Fruit fly (Drosophila melanogaster) whole organism, embryonic: ENCODE measurements around the gene opa.
A peak's percentile ranks its signal among the peaks of the same experiment; 100 is the strongest.

Experiments used
- Antp ChIP-seq: fragments of 200-800 bp; sonication (Bioruptor generic); optimal IDR thresholded peaks from 3 replicates; lab custom pipeline; 2016; ENCODE audit warnings: missing biosample characterization, missing genetic modification characterization
- BEAF-32 ChIP-seq: fragments of 200-800 bp; sonication (Bioruptor generic); optimal IDR thresholded peaks from 3 replicates; lab custom pipeline; 2017; ENCODE audit warnings: missing biosample characterization, missing genetic modification characterization, mild to moderate bottlenecking, moderate library complexity, missing genetic modification reagents
- Blimp-1 ChIP-seq: fragments of 200-800 bp; sonication (Bioruptor generic); optimal IDR thresholded peaks from 3 replicates; lab custom pipeline; 2018; ENCODE audit warnings: missing biosample characterization, missing genetic modification characterization, mild to moderate bottlenecking, moderate library complexity, missing genetic modification reagents
- CG10543 ChIP-seq: fragments of 200-800 bp; sonication (Bioruptor generic); optimal IDR thresholded peaks from 3 replicates; lab custom pipeline; 2017; ENCODE audit warnings: missing biosample characterization, mild to moderate bottlenecking, missing genetic modification characterization, moderate library complexity
- CG11696 ChIP-seq: fragments of 200-800 bp; sonication (Bioruptor generic); IDR thresholded peaks from 2 replicates; pipeline ENCODE4 v1.3.6; 2022; ENCODE audit warnings: missing biosample characterization, missing genetic modification characterization
- CG12071 ChIP-seq: fragments of 200-800 bp; sonication (Bioruptor generic); optimal IDR thresholded peaks from 3 replicates; lab custom pipeline; 2018; ENCODE audit warnings: missing biosample characterization, mild to moderate bottlenecking, missing genetic modification characterization
- CG12236 ChIP-seq: fragments of 200-800 bp; sonication (Bioruptor generic); optimal IDR thresholded peaks from 2 replicates; lab custom pipeline; 2016; ENCODE audit warnings: missing biosample characterization, missing genetic modification characterization
- CG13424 ChIP-seq: fragments of 200-800 bp; sonication (Bioruptor generic); optimal IDR thresholded peaks from 2 replicates; lab custom pipeline; 2019; ENCODE audit warnings: missing biosample characterization, mild to moderate bottlenecking, missing genetic modification characterization, moderate library complexity
- CG16815 ChIP-seq: fragments of 200-800 bp; sonication (Bioruptor generic); optimal IDR thresholded peaks from 3 replicates; lab custom pipeline; 2017; ENCODE audit warnings: missing biosample characterization, mild to moderate bottlenecking, missing genetic modification characterization
- CG17186 ChIP-seq: fragments of 200-800 bp; sonication (Bioruptor generic); optimal IDR thresholded peaks from 3 replicates; lab custom pipeline; 2017; ENCODE audit warnings: missing biosample characterization, missing genetic modification reagents, missing genetic modification characterization
- CG17328 ChIP-seq: fragments of 200-800 bp; sonication (Bioruptor generic); IDR thresholded peaks from 2 replicates; pipeline ENCODE4 v1.3.6; 2022; ENCODE audit warnings: missing biosample characterization, missing genetic modification characterization
- CG17385 ChIP-seq: fragments of 200-800 bp; sonication (Bioruptor generic); optimal IDR thresholded peaks from 3 replicates; lab custom pipeline; 2018; ENCODE audit warnings: missing biosample characterization, mild to moderate bottlenecking, missing genetic modification characterization
- CG18262 ChIP-seq: fragments of 200-800 bp; optimal IDR thresholded peaks from 3 replicates; lab custom pipeline; 2019; ENCODE audit warnings: missing biosample characterization, mild to moderate bottlenecking, missing genetic modification characterization, moderate library complexity
- CG1832 ChIP-seq: fragments of 200-800 bp; sonication (Bioruptor generic); optimal IDR thresholded peaks from 2 replicates; lab custom pipeline; 2017; ENCODE audit warnings: missing biosample characterization, mild to moderate bottlenecking, missing genetic modification characterization, inconsistent platforms
- CG2116 ChIP-seq: fragments of 200-800 bp; sonication (Bioruptor generic); optimal IDR thresholded peaks from 3 replicates; lab custom pipeline; 2018; ENCODE audit warnings: missing biosample characterization, mild to moderate bottlenecking, missing genetic modification characterization
- CG3065 ChIP-seq: fragments of 200-800 bp; sonication (Bioruptor generic); optimal IDR thresholded peaks from 2 replicates; lab custom pipeline; 2016; ENCODE audit warnings: missing biosample characterization, missing genetic modification characterization
- CG3281 ChIP-seq: fragments of 200-800 bp; sonication (Bioruptor generic); optimal IDR thresholded peaks from 3 replicates; lab custom pipeline; 2017; ENCODE audit warnings: missing biosample characterization, mild to moderate bottlenecking, missing genetic modification characterization
- CG33557 ChIP-seq: fragments of 200-800 bp; sonication (Bioruptor generic); optimal IDR thresholded peaks from 2 replicates; lab custom pipeline; 2019; ENCODE audit warnings: missing biosample characterization, mild to moderate bottlenecking, missing genetic modification characterization, moderate library complexity
- CG3838 ChIP-seq: fragments of 200-800 bp; sonication (Bioruptor generic); optimal IDR thresholded peaks from 3 replicates; lab custom pipeline; 2016; ENCODE audit warnings: missing biosample characterization, missing genetic modification characterization
- CG4854 ChIP-seq: fragments of 200-800 bp; sonication (Bioruptor generic); optimal IDR thresholded peaks from 2 replicates; lab custom pipeline; 2016; ENCODE audit warnings: missing biosample characterization, missing genetic modification characterization, inconsistent platforms
- CG7271 ChIP-seq: fragments of 200-800 bp; sonication (Bioruptor generic); optimal IDR thresholded peaks from 2 replicates; lab custom pipeline; 2018; ENCODE audit warnings: missing biosample characterization, mild to moderate bottlenecking, missing genetic modification characterization, moderate library complexity
- CG8944 ChIP-seq: fragments of 200-800 bp; sonication (Bioruptor generic); optimal IDR thresholded peaks from 3 replicates; lab custom pipeline; 2016; ENCODE audit warnings: missing biosample characterization, missing genetic modification characterization
- CG9932 ChIP-seq: fragments of 200-800 bp; sonication (Bioruptor generic); IDR thresholded peaks from 2 replicates; pipeline ENCODE4 v1.3.6; 2022; ENCODE audit warnings: missing biosample characterization, missing genetic modification characterization
- CTCF ChIP-seq: fragments of 200-800 bp; sonication (Bioruptor generic); optimal IDR thresholded peaks from 2 replicates; lab custom pipeline; 2017; ENCODE audit warnings: missing biosample characterization, mild to moderate bottlenecking, missing genetic modification characterization, moderate library complexity
- CoRest ChIP-seq: fragments of 200-800 bp; sonication (Bioruptor generic); optimal IDR thresholded peaks from 3 replicates; lab custom pipeline; 2018; ENCODE audit warnings: missing biosample characterization, mild to moderate bottlenecking, missing genetic modification characterization, moderate library complexity
- Deaf1 ChIP-seq: fragments of 200-800 bp; optimal IDR thresholded peaks from 3 replicates; lab custom pipeline; 2019; ENCODE audit warnings: missing biosample characterization, mild to moderate bottlenecking, missing genetic modification characterization, moderate library complexity
- Fer3 ChIP-seq: fragments of 200-800 bp; sonication (Bioruptor generic); optimal IDR thresholded peaks from 2 replicates; lab custom pipeline; 2018; ENCODE audit warnings: missing biosample characterization, mild to moderate bottlenecking, missing genetic modification characterization, moderate library complexity
- Lim3 ChIP-seq: fragments of 200-800 bp; sonication (Bioruptor generic); IDR thresholded peaks from 2 replicates; pipeline ENCODE4 v1.3.6; 2022; ENCODE audit warnings: missing biosample characterization, missing genetic modification characterization
- Pdp1 ChIP-seq, 2 experiments: fragments of 200-800 bp; sonication (Bioruptor generic); optimal IDR thresholded peaks; 3 replicates each; lab custom pipeline; 2016; ENCODE audit warnings: missing biosample characterization in 2 of 2, missing genetic modification characterization in 2 of 2, mild to moderate bottlenecking in 1 of 2, moderate library complexity in 1 of 2
- Six4 ChIP-seq: fragments of 200-800 bp; sonication (Bioruptor generic); optimal IDR thresholded peaks from 2 replicates; lab custom pipeline; 2016; ENCODE audit warnings: missing biosample characterization, missing genetic modification characterization
- Trl ChIP-seq, 3 experiments: fragments of >200 bp in 2 of 3; fragments of 200-800 bp in 1 of 3; sonication (Bioruptor generic) in 1 of 3; optimal IDR thresholded peaks; 2 replicates in 1 of 3; 3 replicates in 2 of 3; lab custom pipeline; 2016 to 2017; ENCODE audit warnings: missing biosample characterization in 1 of 3, missing genetic modification characterization in 1 of 3
- Usf ChIP-seq: fragments of 200-800 bp; sonication (Bioruptor generic); optimal IDR thresholded peaks from 2 replicates; lab custom pipeline; 2017; ENCODE audit warnings: missing genotype, missing biosample characterization, missing genetic modification characterization
- YL-1 ChIP-seq: fragments of 200-800 bp; sonication (Bioruptor generic); optimal IDR thresholded peaks from 3 replicates; lab custom pipeline; 2017; ENCODE audit warnings: missing biosample characterization, mild to moderate bottlenecking, missing genetic modification characterization
- bab2 ChIP-seq: fragments of 200-800 bp; sonication (Bioruptor generic); optimal IDR thresholded peaks from 2 replicates; lab custom pipeline; 2016; ENCODE audit warnings: missing biosample characterization, missing genetic modification characterization
- br ChIP-seq: fragments of >200 bp; optimal IDR thresholded peaks from 2 replicates; lab custom pipeline; 2017
- danr ChIP-seq: fragments of 200-800 bp; sonication (Bioruptor generic); IDR thresholded peaks from 2 replicates; pipeline ENCODE4 v1.3.6; 2022; ENCODE audit warnings: missing biosample characterization, missing genetic modification characterization
- dimm ChIP-seq: fragments of 200-800 bp; sonication (Bioruptor generic); IDR thresholded peaks from 2 replicates; pipeline ENCODE4 v1.3.6; 2022; ENCODE audit warnings: missing biosample characterization, missing genetic modification characterization
- emc ChIP-seq: fragments of 200-800 bp; sonication (Bioruptor generic); optimal IDR thresholded peaks from 2 replicates; lab custom pipeline; 2016; ENCODE audit warnings: missing biosample characterization, missing genetic modification characterization
- esg ChIP-seq: fragments of 200-800 bp; sonication (Bioruptor generic); conservative IDR thresholded peaks from 2 replicates; pipeline ENCODE4 v1.3.6; 2022; ENCODE audit warnings: missing biosample characterization, missing genetic modification characterization
- eve ChIP-seq, 2 experiments: fragments of >200 bp; optimal IDR thresholded peaks; 2 replicates each; lab custom pipeline; 2017; ENCODE audit warnings: missing biosample characterization in 2 of 2, missing genetic modification characterization in 2 of 2
- ken ChIP-seq: fragments of 200-800 bp; sonication (Bioruptor generic); IDR thresholded peaks from 3 replicates; pipeline ENCODE4 v1.3.6; 2022; ENCODE audit warnings: missing biosample characterization, missing genetic modification characterization
- lola ChIP-seq, 3 experiments: fragments of >200 bp in 2 of 3; fragments of 200-800 bp in 1 of 3; sonication (Bioruptor generic) in 1 of 3; optimal IDR thresholded peaks; 2 replicates each; lab custom pipeline; 2017 to 2019; ENCODE audit warnings: missing biosample characterization in 3 of 3, missing genetic modification characterization in 3 of 3, mild to moderate bottlenecking in 1 of 3, moderate library complexity in 1 of 3
- nmo ChIP-seq: fragments of 200-800 bp; sonication (Bioruptor generic); optimal IDR thresholded peaks from 2 replicates; lab custom pipeline; 2018; ENCODE audit warnings: missing biosample characterization, mild to moderate bottlenecking, missing genetic modification characterization, moderate library complexity
- odd ChIP-seq: fragments of 200-800 bp; sonication (Bioruptor generic); optimal IDR thresholded peaks from 2 replicates; lab custom pipeline; 2017; ENCODE audit warnings: missing biosample characterization, mild to moderate bottlenecking, missing genetic modification characterization
- org-1 ChIP-seq: fragments of 200-800 bp; sonication (Bioruptor generic); optimal IDR thresholded peaks from 2 replicates; lab custom pipeline; 2017; ENCODE audit warnings: missing biosample characterization, missing genetic modification characterization
- pho ChIP-seq: fragments of 200-800 bp; sonication (Bioruptor generic); optimal IDR thresholded peaks from 2 replicates; lab custom pipeline; 2016; ENCODE audit warnings: missing biosample characterization, missing genetic modification characterization
- pum ChIP-seq: fragments of 200-800 bp; sonication (Bioruptor generic); optimal IDR thresholded peaks from 2 replicates; lab custom pipeline; 2016; ENCODE audit warnings: missing biosample characterization, missing genetic modification characterization
- run ChIP-seq: fragments of 200-800 bp; sonication (Bioruptor generic); optimal IDR thresholded peaks from 3 replicates; lab custom pipeline; 2018; ENCODE audit warnings: missing biosample characterization, mild to moderate bottlenecking, missing genetic modification characterization
- stwl ChIP-seq: fragments of 200-800 bp; sonication (Bioruptor generic); optimal IDR thresholded peaks from 3 replicates; lab custom pipeline; 2018; ENCODE audit warnings: missing biosample characterization, mild to moderate bottlenecking, missing genetic modification characterization, moderate library complexity
- tll ChIP-seq, 2 experiments: fragments of 200-800 bp in 1 of 2; fragments of >200 bp in 1 of 2; sonication (Bioruptor generic) in 1 of 2; optimal IDR thresholded peaks; 2 replicates each; lab custom pipeline; 2017 to 2019; ENCODE audit warnings: missing biosample characterization in 2 of 2, missing genetic modification characterization in 2 of 2, mild to moderate bottlenecking in 1 of 2, moderate library complexity in 1 of 2
- wdn ChIP-seq: fragments of 200-800 bp; sonication (Bioruptor generic); IDR thresholded peaks from 2 replicates; pipeline ENCODE4 v1.3.6; 2022; ENCODE audit warnings: missing biosample characterization, missing genetic modification characterization

opa gene

dm6 chr3R:4806318-4806757, 46.3 kb upstream of the opa start (continued):
- peak; percentile 87 for TF ChIP-seq CG12071 (GFP tag; lab: Kevin White, UChicago)
- no peak for TF ChIP-seq dimm
- TF ChIP-seq CG8944 (GFP tag; lab: Kevin White, UChicago): peak; percentile 54
- TF ChIP-seq YL-1 (GFP tag; lab: Kevin White, UChicago): no peak
- no peak for TF ChIP-seq CG1832 (GFP tag; lab: Kevin White, UChicago)
- TF ChIP-seq Deaf1 (tag; lab: Kevin White, UChicago): peak; percentile 81
- no peak for TF ChIP-seq CTCF (GFP tag; lab: Kevin White, UChicago)
- no peak for TF ChIP-seq br (lab: Kevin White, UChicago)
- TF ChIP-seq odd: peak; percentile 83
- TF ChIP-seq run: peak; percentile 77
- no peak for TF ChIP-seq nmo (GFP tag; lab: Kevin White, UChicago)
- TF ChIP-seq esg (GFP tag; lab: Robert Waterston, UW): no peak
- TF ChIP-seq CG17186 (GFP tag; lab: Kevin White, UChicago): peak; percentile 11
- TF ChIP-seq emc: peak; percentile 10
- no peak for TF ChIP-seq pho (GFP tag; lab: Kevin White, UChicago)
- TF ChIP-seq CG11696 (GFP tag; lab: Robert Waterston, UW): no peak; the same call in 1 of the 2 replicates
- TF ChIP-seq pum: peak; percentile 16
- peak; percentile 1 for TF ChIP-seq CoRest (tag; lab: Kevin White, UChicago)
- no peak for TF ChIP-seq CG3838 (GFP tag; lab: Kevin White, UChicago)
- no peak for TF ChIP-seq wdn (GFP tag; lab: Robert Waterston, UW)
- TF ChIP-seq org-1 (GFP tag; lab: Kevin White, UChicago): peak; percentile 58
- TF ChIP-seq CG9932 (GFP tag; lab: Robert Waterston, UW): no peak
- no peak for TF ChIP-seq CG7271 (tag; lab: Kevin White, UChicago)
- TF ChIP-seq ken (GFP tag; lab: Robert Waterston, UW): no peak
- TF ChIP-seq eve (GFP tag; optimal IDR thresholded peaks at IDR 0.05; lab: Kevin White, UChicago): no peak
- peak; percentile 7 for TF ChIP-seq Antp (GFP tag; lab: Kevin White, UChicago)
- no peak for TF ChIP-seq BEAF-32
- peak; percentile 12 for TF ChIP-seq CG4854 (GFP tag; lab: Kevin White, UChicago)
- TF ChIP-seq CG17328 (GFP tag; lab: Robert Waterston, UW): peak; percentile 30; the same call in 1 of the 2 replicates
- TF ChIP-seq CG3065 (GFP tag; lab: Kevin White, UChicago): peak; percentile 38
- peak; percentile 68 for TF ChIP-seq CG33557 (GFP tag; lab: Kevin White, UChicago)
- TF ChIP-seq lola (GFP tag; optimal IDR thresholded peaks at IDR 0.05; lab: Kevin White, UChicago): peak in 1 of 3 experiments; percentile 34
- TF ChIP-seq Trl (optimal IDR thresholded peaks at IDR 0.05; lab: Kevin White, UChicago): peak; percentile 89 to 98
- peak; percentile 73 for TF ChIP-seq Trl (GFP tag; optimal IDR thresholded peaks at IDR 0.05; lab: Kevin White, UChicago)
- no peak for TF ChIP-seq CG16815 (GFP tag; lab: Kevin White, UChicago)
- peak in 1 of 2 experiments; percentile 84 for TF ChIP-seq tll (GFP tag; optimal IDR thresholded peaks at IDR 0.05; lab: Kevin White, UChicago)
- peak; percentile 29 for TF ChIP-seq CG13424 (tag; lab: Kevin White, UChicago)
- no peak for TF ChIP-seq Six4 (GFP tag; lab: Kevin White, UChicago)
- TF ChIP-seq Blimp-1 (GFP tag; lab: Kevin White, UChicago): peak; percentile 57
- peak; percentile 59 for TF ChIP-seq CG18262 (tag; lab: Kevin White, UChicago)
- TF ChIP-seq CG2116 (GFP tag; lab: Kevin White, UChicago): peak; percentile 42
- no peak for TF ChIP-seq danr
- no peak for TF ChIP-seq Lim3 (GFP tag; lab: Robert Waterston, UW)
- no peak for TF ChIP-seq Usf (GFP tag; lab: Kevin White, UChicago)
- TF ChIP-seq stwl (tag; lab: Kevin White, UChicago): peak; percentile 29
- TF ChIP-seq Fer3 (tag; lab: Kevin White, UChicago): peak; percentile 59
- peak; percentile 24 to 92 for TF ChIP-seq Pdp1 (GFP tag; optimal IDR thresholded peaks at IDR 0.05; lab: Kevin White, UChicago)
- peak; percentile 77 for TF ChIP-seq bab2
- TF ChIP-seq CG17385 (GFP tag; lab: Kevin White, UChicago): peak; percentile 63
- peak; percentile 39 for TF ChIP-seq CG12236 (GFP tag; lab: Kevin White, UChicago)
- TF ChIP-seq CG3281 (GFP tag; lab: Kevin White, UChicago): peak; percentile 66
- peak; percentile 73 for TF ChIP-seq CG10543
